Fruit fly (Drosophila melanogaster): ENCODE results near the gene CG10477.

CG10477 gene

dm6 chr3L:6034511-6034910 lies at the start of gene CG10477:
Gene CG10477, minus strand, starts transcription at chr3L:6034611.
- TF ChIP-seq CG8478 (optimal IDR thresholded peaks at IDR 0.05) (no peak), psq (optimal IDR thresholded peaks at IDR 0.05) (no peak), pan (optimal IDR thresholded peaks at IDR 0.05) (no peak), usp (GFP tag; optimal IDR thresholded peaks at IDR 0.05) (no peak), Dll (optimal IDR thresholded peaks at IDR 0.05) (no peak), EcR (GFP tag; optimal IDR thresholded peaks at IDR 0.05) (no peak)

- TF ChIP-seq usp (GFP tag; optimal IDR thresholded peaks at IDR 0.05), result no peak
- no peak for TF ChIP-seq Dll (optimal IDR thresholded peaks at IDR 0.05)
Measured at dm6 chr3L:6082561-6082960, 48.1 kb upstream of the CG10477 start, which contains the start of gene CG13293. Gene CG13293, plus strand, starts transcription at chr3L:6082883.

dm6 chr3L:6076429-6076828 lies 42.0 kb upstream of the CG10477 start, which contains the start of gene ssp6:
Gene ssp6, plus strand, starts transcription at chr3L:6076722.
- TF ChIP-seq psq (optimal IDR thresholded peaks at IDR 0.05), result no peak
- no peak for TF ChIP-seq CG8478 (optimal IDR thresholded peaks at IDR 0.05)
- TF ChIP-seq usp (GFP tag; optimal IDR thresholded peaks at IDR 0.05), result no peak
- TF ChIP-seq pan (optimal IDR thresholded peaks at IDR 0.05), result no peak
- no peak for TF ChIP-seq EcR (GFP tag; optimal IDR thresholded peaks at IDR 0.05)
- no peak for TF ChIP-seq Dll (optimal IDR thresholded peaks at IDR 0.05)

dm6 chr3L:6074975-6075692 lies 40.7 kb upstream of the CG10477 start, which contains the start of the genes CG13295 and CG6610:
Gene CG13295, minus strand, starts transcription at chr3L:6075245.
Gene CG6610, plus strand, starts transcription at chr3L:6075536.
- TF ChIP-seq psq (optimal IDR thresholded peaks at IDR 0.05) (no peak), EcR (GFP tag; optimal IDR thresholded peaks at IDR 0.05) (no peak), Dll (optimal IDR thresholded peaks at IDR 0.05) (no peak), usp (GFP tag; optimal IDR thresholded peaks at IDR 0.05) (no peak), CG8478 (optimal IDR thresholded peaks at IDR 0.05) (no peak), pan (optimal IDR thresholded peaks at IDR 0.05) (no peak)

- TF ChIP-seq usp (GFP tag; optimal IDR thresholded peaks at IDR 0.05) (no peak), pan (optimal IDR thresholded peaks at IDR 0.05) (no peak), CG8478 (optimal IDR thresholded peaks at IDR 0.05) (no peak), Dll (optimal IDR thresholded peaks at IDR 0.05) (no peak), psq (optimal IDR thresholded peaks at IDR 0.05) (no peak), EcR (GFP tag; optimal IDR thresholded peaks at IDR 0.05) (no peak)
Measured at dm6 chr3L:6071454-6072189, 37.2 kb upstream of the CG10477 start, which contains the start of gene CG6602. Gene CG6602, plus strand, starts transcription at chr3L:6072139.

dm6 chr3L:6070119-6070518 lies 35.7 kb upstream of the CG10477 start:
- TF ChIP-seq CG8478 (optimal IDR thresholded peaks at IDR 0.05) (no peak), psq (optimal IDR thresholded peaks at IDR 0.05) (no peak), pan (optimal IDR thresholded peaks at IDR 0.05) (no peak), Dll (optimal IDR thresholded peaks at IDR 0.05) (no peak), EcR (GFP tag; optimal IDR thresholded peaks at IDR 0.05) (no peak)

dm6 chr3L:6068178-6068577 lies 33.8 kb upstream of the CG10477 start:
- no peak for TF ChIP-seq EcR (GFP tag; optimal IDR thresholded peaks at IDR 0.05)
- no peak for TF ChIP-seq Dll (optimal IDR thresholded peaks at IDR 0.05)
- no peak for TF ChIP-seq pan (optimal IDR thresholded peaks at IDR 0.05)
- no peak for TF ChIP-seq usp (GFP tag; optimal IDR thresholded peaks at IDR 0.05)
- TF ChIP-seq psq (optimal IDR thresholded peaks at IDR 0.05), result no peak
- TF ChIP-seq CG8478 (optimal IDR thresholded peaks at IDR 0.05), result no peak

dm6 chr3L:6065881-6066389 lies 31.5 kb upstream of the CG10477 start, which contains the start of gene CG42269:
Gene CG42269, plus strand, starts transcription at chr3L:6066296.
- no peak for TF ChIP-seq EcR (GFP tag; optimal IDR thresholded peaks at IDR 0.05)
- no peak for TF ChIP-seq Dll (optimal IDR thresholded peaks at IDR 0.05)
- TF ChIP-seq psq (optimal IDR thresholded peaks at IDR 0.05), result no peak
- no peak for TF ChIP-seq usp (GFP tag; optimal IDR thresholded peaks at IDR 0.05)
- no peak for TF ChIP-seq pan (optimal IDR thresholded peaks at IDR 0.05)
- no peak for TF ChIP-seq CG8478 (optimal IDR thresholded peaks at IDR 0.05)

- TF ChIP-seq EcR (GFP tag; optimal IDR thresholded peaks at IDR 0.05) (no peak), usp (GFP tag; optimal IDR thresholded peaks at IDR 0.05) (no peak), CG8478 (optimal IDR thresholded peaks at IDR 0.05) (no peak), Dll (optimal IDR thresholded peaks at IDR 0.05) (no peak), psq (optimal IDR thresholded peaks at IDR 0.05) (no peak), pan (optimal IDR thresholded peaks at IDR 0.05) (no peak)
Measured at dm6 chr3L:6062860-6063607, 28.6 kb upstream of the CG10477 start, which contains the start of gene CG10472. Gene CG10472, minus strand, starts transcription at chr3L:6062910.

- no peak for TF ChIP-seq EcR (GFP tag; optimal IDR thresholded peaks at IDR 0.05)
- TF ChIP-seq CG8478 (optimal IDR thresholded peaks at IDR 0.05), result no peak
- TF ChIP-seq usp (GFP tag; optimal IDR thresholded peaks at IDR 0.05), result no peak
Measured at dm6 chr3L:6059062-6059708, 24.8 kb upstream of the CG10477 start, which contains the start of gene CG6592. Gene CG6592, plus strand, starts transcription at chr3L:6059658.

dm6 chr3L:6054803-6055202 lies 20.4 kb upstream of the CG10477 start, which contains the start of gene tant:
Gene tant, plus strand, starts transcription at chr3L:6055136.
- TF ChIP-seq usp (GFP tag; optimal IDR thresholded peaks at IDR 0.05) (no peak), pan (optimal IDR thresholded peaks at IDR 0.05) (no peak), Dll (optimal IDR thresholded peaks at IDR 0.05) (no peak), EcR (GFP tag; optimal IDR thresholded peaks at IDR 0.05) (no peak), CG8478 (optimal IDR thresholded peaks at IDR 0.05) (no peak), psq (optimal IDR thresholded peaks at IDR 0.05) (no peak)

Measured in whole organism.